Fruit fly (Drosophila melanogaster): Measurements from ENCODE around the gene Cchl.

Gene Cchl

DNA sequence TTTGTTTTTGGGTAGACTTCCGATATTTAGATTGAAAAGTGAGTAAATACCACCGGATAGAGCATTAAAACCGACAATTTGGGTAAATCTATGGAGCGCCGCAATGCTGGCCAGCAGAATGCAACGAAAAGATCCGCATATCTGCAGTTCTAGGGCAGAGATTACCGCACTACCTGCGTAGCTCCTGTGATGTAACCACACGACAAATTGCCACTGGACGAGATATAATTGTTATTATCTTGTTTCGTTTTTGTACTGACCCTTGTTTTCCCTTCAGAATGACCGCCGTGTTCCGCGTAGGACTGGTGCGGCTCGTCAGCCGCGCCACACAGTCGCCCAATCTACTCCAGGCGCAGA, 441 bp upstream of the Cchl start:
- no peak for TF ChIP-seq pan (optimal IDR thresholded peaks at IDR 0.05)
- TF ChIP-seq sv (GFP tag; optimal IDR thresholded peaks at IDR 0.05), result no peak
- TF ChIP-seq CrebA (GFP tag; optimal IDR thresholded peaks at IDR 0.05; ENCODE audit: borderline replicate concordance), result no peak
- no peak for TF ChIP-seq Hnf4 (GFP tag; optimal IDR thresholded peaks at IDR 0.05)

DNA sequence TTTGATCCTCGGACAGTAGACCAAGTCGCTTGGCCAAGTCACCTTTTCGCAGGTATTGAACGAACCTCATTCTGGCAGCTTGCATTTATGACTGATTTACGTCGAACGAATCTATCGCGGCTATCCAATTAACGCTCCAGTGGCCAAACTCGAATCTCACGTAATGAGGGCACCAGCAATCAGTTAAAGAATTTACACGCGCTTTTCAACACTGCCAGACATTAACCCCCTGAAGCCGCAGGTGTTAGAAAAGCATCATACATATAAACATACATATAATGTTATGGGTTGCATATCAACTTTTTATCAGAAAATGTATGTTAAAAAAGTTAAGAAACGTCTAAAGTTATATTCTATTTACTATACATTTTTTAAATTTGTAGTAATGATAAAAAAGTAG, 2.0 kb downstream of the Cchl start, which contains the start of gene CG6028:
Gene CG6028, minus strand, starts transcription at position 187 of the 400 bp plus-strand sequence.
- no peak for TF ChIP-seq Dif (GFP tag; optimal IDR thresholded peaks at IDR 0.05; ENCODE audit: partially characterized antibody)
- no peak for TF ChIP-seq tai (GFP tag; optimal IDR thresholded peaks at IDR 0.05)
- peak; percentile 30 for TF ChIP-seq HLH106 (tag; optimal IDR thresholded peaks at IDR 0.05)
- no peak for TF ChIP-seq lola (GFP tag; optimal IDR thresholded peaks at IDR 0.05)
- no peak for TF ChIP-seq dsf (GFP tag; optimal IDR thresholded peaks at IDR 0.05; ENCODE audit: borderline replicate concordance)
- no peak for TF ChIP-seq Rel (GFP tag; optimal IDR thresholded peaks at IDR 0.05)
- TF ChIP-seq Rel (tag; optimal IDR thresholded peaks at IDR 0.05), result peak; percentile 68
- no peak for TF ChIP-seq Vsx2 (GFP tag; optimal IDR thresholded peaks at IDR 0.05; ENCODE audit: partially characterized antibody)
- TF ChIP-seq CG32264 (GFP tag; optimal IDR thresholded peaks at IDR 0.05), result no peak
- TF ChIP-seq usp (GFP tag; optimal IDR thresholded peaks at IDR 0.05), result no peak
- TF ChIP-seq Mio (GFP tag; optimal IDR thresholded peaks at IDR 0.05), result no peak
- TF ChIP-seq Jra (GFP tag; optimal IDR thresholded peaks at IDR 0.05), result peak; percentile 44
- TF ChIP-seq h (GFP tag; optimal IDR thresholded peaks at IDR 0.05), result peak; percentile 55
- TF ChIP-seq jim (GFP tag; optimal IDR thresholded peaks at IDR 0.05), result no peak
- TF ChIP-seq pan (optimal IDR thresholded peaks at IDR 0.05), result no peak
- peak in 1 of 2 experiments; percentile 54 for TF ChIP-seq foxo (GFP tag; optimal IDR thresholded peaks at IDR 0.05)
- peak; percentile 77 for TF ChIP-seq Hr83 (GFP tag; optimal IDR thresholded peaks at IDR 0.05; ENCODE audit: poor library complexity, severe bottlenecking)
- no peak for TF ChIP-seq Dfd (GFP tag; optimal IDR thresholded peaks at IDR 0.05)
- TF ChIP-seq ey (GFP tag; optimal IDR thresholded peaks at IDR 0.05), result peak; percentile 27
- TF ChIP-seq CG9705 (GFP tag; optimal IDR thresholded peaks at IDR 0.05), result no peak
- no peak for TF ChIP-seq N (GFP tag; optimal IDR thresholded peaks at IDR 0.05)
- TF ChIP-seq fru (GFP tag; optimal IDR thresholded peaks at IDR 0.05), result peak; percentile 15
- TF ChIP-seq rgr (GFP tag; optimal IDR thresholded peaks at IDR 0.05), result peak; percentile 59
- no peak for TF ChIP-seq Hr78 (GFP tag; optimal IDR thresholded peaks at IDR 0.05)
- peak; percentile 50 for TF ChIP-seq br (GFP tag; optimal IDR thresholded peaks at IDR 0.05)
- TF ChIP-seq Sp1 (GFP tag; optimal IDR thresholded peaks at IDR 0.05), result peak; percentile 40
- TF ChIP-seq Myc (optimal IDR thresholded peaks at IDR 0.05), result no peak
- TF ChIP-seq dmrt93B (GFP tag; optimal IDR thresholded peaks at IDR 0.05), result no peak
- no peak for TF ChIP-seq GATAd (GFP tag; optimal IDR thresholded peaks at IDR 0.05)
- TF ChIP-seq dl (GFP tag; optimal IDR thresholded peaks at IDR 0.05; ENCODE audit: insufficient read depth in 1 of 2, partially characterized antibody in 2 of 2), result no peak
- TF ChIP-seq sv (GFP tag; optimal IDR thresholded peaks at IDR 0.05), result peak; percentile 20
- no peak for TF ChIP-seq sage (GFP tag; optimal IDR thresholded peaks at IDR 0.05)
- no peak for TF ChIP-seq brk (GFP tag; optimal IDR thresholded peaks at IDR 0.05)
- TF ChIP-seq psq (GFP tag; optimal IDR thresholded peaks at IDR 0.05), result peak; percentile 5
- TF ChIP-seq woc (GFP tag; optimal IDR thresholded peaks at IDR 0.05), result peak; percentile 57
- no peak for TF ChIP-seq OdsH (GFP tag; optimal IDR thresholded peaks at IDR 0.05)
- peak; percentile 75 for TF ChIP-seq Hnf4 (GFP tag; optimal IDR thresholded peaks at IDR 0.05)
- no peak for TF ChIP-seq CrebA (GFP tag; optimal IDR thresholded peaks at IDR 0.05; ENCODE audit: borderline replicate concordance)
- no peak for TF ChIP-seq Abd-B (GFP tag; optimal IDR thresholded peaks at IDR 0.05)

DNA sequence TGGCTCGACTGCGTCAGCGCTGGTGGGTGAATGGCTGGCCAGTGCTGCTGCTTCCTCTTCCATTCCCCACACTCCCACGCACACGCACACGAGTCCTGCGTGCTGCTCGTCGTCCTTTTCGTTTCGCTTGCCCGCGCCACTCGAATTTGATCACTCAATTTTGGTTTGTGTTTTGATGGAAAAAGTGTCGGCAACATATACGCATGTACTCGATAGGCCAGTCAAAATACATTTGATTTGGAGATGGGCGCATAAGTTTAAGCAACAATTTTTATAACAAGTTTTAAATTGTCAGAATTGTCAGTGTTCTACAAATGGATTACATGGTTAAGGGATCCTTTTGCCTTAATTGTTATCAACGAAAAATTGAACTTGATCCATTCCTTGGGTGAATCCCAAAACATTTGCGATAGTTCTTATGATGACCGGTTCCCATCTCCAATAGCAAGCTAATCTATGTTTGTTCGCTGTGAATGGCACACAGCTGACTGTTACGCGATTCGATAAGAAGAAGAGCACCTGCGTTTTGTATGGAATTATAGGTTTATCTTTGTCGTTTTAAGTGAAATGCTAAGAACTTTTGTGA, 4.1 kb downstream of the Cchl start, which contains the start of the genes Mitofilin and mRpL35:
Gene Mitofilin, minus strand, starts transcription at position 295 of the 586 bp plus-strand sequence.
Gene mRpL35, plus strand, starts transcription at position 487 of the 586 bp plus-strand sequence.
- TF ChIP-seq dl (GFP tag; optimal IDR thresholded peaks at IDR 0.05; ENCODE audit: insufficient read depth in 1 of 2, partially characterized antibody in 2 of 2) (no peak), CrebA (GFP tag; optimal IDR thresholded peaks at IDR 0.05; ENCODE audit: borderline replicate concordance) (no peak), usp (GFP tag; optimal IDR thresholded peaks at IDR 0.05) (no peak), woc (GFP tag; optimal IDR thresholded peaks at IDR 0.05) (peak; percentile 88), OdsH (GFP tag; optimal IDR thresholded peaks at IDR 0.05) (peak; percentile 48), Abd-B (GFP tag; optimal IDR thresholded peaks at IDR 0.05) (no peak), rgr (GFP tag; optimal IDR thresholded peaks at IDR 0.05) (peak; percentile 37), lola (GFP tag; optimal IDR thresholded peaks at IDR 0.05) (no peak), Hr83 (GFP tag; optimal IDR thresholded peaks at IDR 0.05; ENCODE audit: poor library complexity, severe bottlenecking) (peak; percentile 44), pan (optimal IDR thresholded peaks at IDR 0.05) (no peak), jim (GFP tag; optimal IDR thresholded peaks at IDR 0.05) (no peak), foxo (GFP tag; optimal IDR thresholded peaks at IDR 0.05) (peak in 1 of 2 experiments; percentile 58), sv (GFP tag; optimal IDR thresholded peaks at IDR 0.05) (no peak), CG32264 (GFP tag; optimal IDR thresholded peaks at IDR 0.05) (no peak), h (GFP tag; optimal IDR thresholded peaks at IDR 0.05) (peak; percentile 51), CG9705 (GFP tag; optimal IDR thresholded peaks at IDR 0.05) (peak; percentile 4), Rel (GFP tag; optimal IDR thresholded peaks at IDR 0.05) (no peak), Rel (tag; optimal IDR thresholded peaks at IDR 0.05) (peak; percentile 97), Dfd (GFP tag; optimal IDR thresholded peaks at IDR 0.05) (no peak), Hnf4 (GFP tag; optimal IDR thresholded peaks at IDR 0.05) (no peak), psq (GFP tag; optimal IDR thresholded peaks at IDR 0.05) (peak; percentile 46), Jra (GFP tag; optimal IDR thresholded peaks at IDR 0.05) (peak; percentile 18), Mio (GFP tag; optimal IDR thresholded peaks at IDR 0.05) (no peak), Hr78 (GFP tag; optimal IDR thresholded peaks at IDR 0.05) (no peak), Dif (GFP tag; optimal IDR thresholded peaks at IDR 0.05; ENCODE audit: partially characterized antibody) (no peak), HLH106 (tag; optimal IDR thresholded peaks at IDR 0.05) (peak; percentile 56), fru (GFP tag; optimal IDR thresholded peaks at IDR 0.05) (peak; percentile 53), dmrt93B (GFP tag; optimal IDR thresholded peaks at IDR 0.05) (no peak), brk (GFP tag; optimal IDR thresholded peaks at IDR 0.05) (no peak), Sp1 (GFP tag; optimal IDR thresholded peaks at IDR 0.05) (peak; percentile 14), GATAd (GFP tag; optimal IDR thresholded peaks at IDR 0.05) (no peak), Vsx2 (GFP tag; optimal IDR thresholded peaks at IDR 0.05; ENCODE audit: partially characterized antibody) (no peak), br (GFP tag; optimal IDR thresholded peaks at IDR 0.05) (peak; percentile 16), dsf (GFP tag; optimal IDR thresholded peaks at IDR 0.05; ENCODE audit: borderline replicate concordance) (peak; percentile 33), ey (GFP tag; optimal IDR thresholded peaks at IDR 0.05) (peak; percentile 62), tai (GFP tag; optimal IDR thresholded peaks at IDR 0.05) (no peak), sage (GFP tag; optimal IDR thresholded peaks at IDR 0.05) (no peak), Myc (optimal IDR thresholded peaks at IDR 0.05) (peak; percentile 78)

Data from whole organism, wandering third instar larva.